Fruit fly (Drosophila melanogaster) whole organism, wandering third instar larva: ENCODE results near the gene CG6118.

Experiments
- CG32264 ChIP-seq: fragments of 200-800 bp; sonication (Bioruptor generic); optimal IDR thresholded peaks from 2 replicates; lab custom pipeline; 2016; ENCODE audit warnings: missing biosample characterization, missing genetic modification characterization
- Dfd ChIP-seq: fragments of >200 bp; optimal IDR thresholded peaks from 2 replicates; lab custom pipeline; 2017; ENCODE audit warnings: missing biosample characterization, missing genetic modification characterization
- br ChIP-seq: fragments of 200-800 bp; sonication (Bioruptor generic); optimal IDR thresholded peaks from 2 replicates; lab custom pipeline; 2016; ENCODE audit warnings: missing biosample characterization, missing genetic modification characterization
- fru ChIP-seq: fragments of 200-800 bp; sonication (Bioruptor generic); optimal IDR thresholded peaks from 3 replicates; lab custom pipeline; 2016; ENCODE audit warnings: missing biosample characterization, mild to moderate bottlenecking, missing genetic modification characterization
- h ChIP-seq: fragments of 200-800 bp; sonication (Bioruptor generic); optimal IDR thresholded peaks from 3 replicates; lab custom pipeline; 2016; ENCODE audit warnings: missing biosample characterization, mild to moderate bottlenecking, missing genetic modification characterization
- pan ChIP-seq: fragments of >200 bp; optimal IDR thresholded peaks from 2 replicates; lab custom pipeline; 2017

- TF ChIP-seq pan (lab: Kevin White, UChicago) (no peak), h (GFP tag; lab: Kevin White, UChicago) (peak; percentile 65), br (GFP tag; lab: Kevin White, UChicago) (peak; percentile 62), CG32264 (GFP tag; lab: Kevin White, UChicago) (no peak), fru (peak; percentile 58), Dfd (GFP tag; lab: Kevin White, UChicago) (no peak)
Observed at dm6 chr3R:15457386-15458011, 23.0 kb upstream of the CG6118 start.
